Fruit fly (Drosophila melanogaster): ENCODE data around the gene CG42245.
A peak's percentile ranks its signal among the peaks of the same experiment; 100 is the strongest.

CG42245 gene

DNA sequence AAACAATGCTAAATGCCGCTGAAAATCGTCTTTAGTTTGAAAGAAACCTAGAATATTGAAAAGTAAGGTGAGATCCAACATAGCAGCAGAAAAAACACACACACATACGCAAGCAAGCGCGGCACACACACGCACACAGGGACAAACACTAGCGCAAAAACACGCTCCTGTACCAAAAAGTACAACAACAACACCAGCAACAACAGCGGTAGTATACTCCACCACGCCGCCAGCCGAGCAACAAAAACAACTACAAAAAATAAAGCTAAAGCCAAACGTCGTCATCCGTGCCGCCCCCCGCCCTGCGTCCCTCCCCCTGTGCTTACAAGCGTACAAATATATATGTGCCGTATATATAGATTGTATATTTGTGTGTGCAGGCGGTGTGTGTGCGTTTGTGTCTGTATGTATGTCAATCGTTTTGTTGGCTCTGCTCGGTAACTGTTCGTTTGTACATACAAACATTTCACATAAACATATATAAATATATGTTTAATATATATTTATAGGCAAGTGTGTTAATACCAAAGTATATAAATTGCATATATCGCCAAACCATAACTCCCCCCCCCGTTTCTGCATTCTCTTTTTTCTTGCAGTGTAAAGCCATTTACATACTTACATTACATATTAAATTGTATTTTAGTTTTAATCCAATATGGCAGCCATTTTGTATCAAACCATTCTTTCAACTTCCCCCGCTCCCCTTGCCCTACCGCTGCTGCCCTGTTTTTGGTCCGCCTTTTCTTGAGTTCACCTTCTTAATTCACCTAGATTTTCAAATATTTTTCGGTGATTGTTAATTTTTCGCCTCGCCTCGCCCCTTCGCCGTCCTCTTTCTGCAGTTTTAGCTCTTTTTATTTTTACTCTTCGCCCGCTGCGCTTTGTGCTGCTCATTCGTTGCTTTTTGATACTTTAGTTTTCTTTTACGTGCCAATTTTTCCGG lies 4.8 kb downstream of the CG42245 start (continued):
- TF ChIP-seq gro (GFP tag; optimal IDR thresholded peaks at IDR 0.05) (no peak), caup (GFP tag; optimal IDR thresholded peaks at IDR 0.05; ENCODE audit: severe bottlenecking) (no peak), CG1602 (GFP tag; optimal IDR thresholded peaks at IDR 0.05) (no peak), ind (GFP tag; optimal IDR thresholded peaks at IDR 0.05) (no peak), CG17568 (GFP tag; optimal IDR thresholded peaks at IDR 0.05) (no peak), pum (GFP tag; optimal IDR thresholded peaks at IDR 0.05) (no peak), ab (GFP tag; optimal IDR thresholded peaks at IDR 0.05) (no peak), CG3995 (GFP tag; optimal IDR thresholded peaks at IDR 0.05) (no peak), Sox102F (GFP tag; optimal IDR thresholded peaks at IDR 0.05) (peak; percentile 51), tgo (GFP tag; IDR thresholded peaks at IDR 0.05) (0 out of 3 replicates have a peak, but pooled peaks have one; percentile 21), Awh (GFP tag; IDR thresholded peaks at IDR 0.05) (no peak), CG4730 (GFP tag; IDR thresholded peaks at IDR 0.05) (no peak), CG2875 (GFP tag; optimal IDR thresholded peaks at IDR 0.05) (no peak), CG8089 (GFP tag; optimal IDR thresholded peaks at IDR 0.05) (no peak), jing (GFP tag; optimal IDR thresholded peaks at IDR 0.05) (no peak), ara (GFP tag; IDR thresholded peaks at IDR 0.05) (no peak), CG7839 (tag; optimal IDR thresholded peaks at IDR 0.05) (no peak), CG4404 (GFP tag; IDR thresholded peaks at IDR 0.05) (no peak), CG7745 (tag; optimal IDR thresholded peaks at IDR 0.05) (no peak), Hey (tag; optimal IDR thresholded peaks at IDR 0.05) (no peak), CG6813 (GFP tag; optimal IDR thresholded peaks at IDR 0.05) (no peak), sd (tag; optimal IDR thresholded peaks at IDR 0.05) (no peak), ash1 (GFP tag; optimal IDR thresholded peaks at IDR 0.05) (no peak), btn (GFP tag; optimal IDR thresholded peaks at IDR 0.05) (no peak), NfI (GFP tag; optimal IDR thresholded peaks at IDR 0.05) (no peak), row (GFP tag; IDR thresholded peaks at IDR 0.05) (peak; percentile 23; the same call in 1 of the 3 replicates), lmd (GFP tag; IDR thresholded peaks at IDR 0.05) (no peak), CG8281 (tag; optimal IDR thresholded peaks at IDR 0.05) (no peak), CG12155 (GFP tag; optimal IDR thresholded peaks at IDR 0.05) (no peak), MTF-1 (GFP tag; optimal IDR thresholded peaks at IDR 0.05; ENCODE audit: borderline replicate concordance) (no peak), dati (GFP tag; IDR thresholded peaks at IDR 0.05) (no peak), CG17385 (GFP tag; optimal IDR thresholded peaks at IDR 0.05) (peak; percentile 37), CG18599 (GFP tag; optimal IDR thresholded peaks at IDR 0.05) (peak; percentile 35), CG32767 (GFP tag; IDR thresholded peaks at IDR 0.05) (no peak), slbo (GFP tag; IDR thresholded peaks at IDR 0.05) (peak; percentile 26; the same call in 1 of the 2 replicates), bbx (GFP tag; IDR thresholded peaks at IDR 0.05; ENCODE audit: partially characterized antibody) (no peak), CG7556 (GFP tag; optimal IDR thresholded peaks at IDR 0.05) (no peak), HHEX (GFP tag; optimal IDR thresholded peaks at IDR 0.05) (no peak), Neu2 (GFP tag; optimal IDR thresholded peaks at IDR 0.05; ENCODE audit: borderline replicate concordance) (no peak), C15 (GFP tag; IDR thresholded peaks at IDR 0.05) (no peak), B-H1 (GFP tag; IDR thresholded peaks at IDR 0.05) (peak; percentile 13; the same call in 1 of the 3 replicates), CG3065 (GFP tag; optimal IDR thresholded peaks at IDR 0.05) (no peak), Sin3A (optimal IDR thresholded peaks at IDR 0.05) (no peak), Eip74EF (GFP tag; optimal IDR thresholded peaks at IDR 0.05) (no peak), CG18619 (GFP tag; optimal IDR thresholded peaks at IDR 0.05) (no peak), CG7271 (tag; optimal IDR thresholded peaks at IDR 0.05) (no peak), br (optimal IDR thresholded peaks at IDR 0.05) (no peak), jigr1 (GFP tag; IDR thresholded peaks at IDR 0.05) (no peak), BEAF-32 (GFP tag; optimal IDR thresholded peaks at IDR 0.05) (no peak)
